Fruit fly (Drosophila melanogaster) ovary, adult (tissue): ENCODE data around the gene mei-41.

ENCODE experiments used
- CG17801 ChIP-seq: fragments of 200-800 bp; optimal IDR thresholded peaks from 2 replicates; lab custom pipeline; 2019; ENCODE audit warnings: missing biosample characterization, mild to moderate bottlenecking, missing genetic modification characterization, moderate library complexity; ENCODE audit not compliant: partially characterized antibody

mei-41 gene

DNA sequence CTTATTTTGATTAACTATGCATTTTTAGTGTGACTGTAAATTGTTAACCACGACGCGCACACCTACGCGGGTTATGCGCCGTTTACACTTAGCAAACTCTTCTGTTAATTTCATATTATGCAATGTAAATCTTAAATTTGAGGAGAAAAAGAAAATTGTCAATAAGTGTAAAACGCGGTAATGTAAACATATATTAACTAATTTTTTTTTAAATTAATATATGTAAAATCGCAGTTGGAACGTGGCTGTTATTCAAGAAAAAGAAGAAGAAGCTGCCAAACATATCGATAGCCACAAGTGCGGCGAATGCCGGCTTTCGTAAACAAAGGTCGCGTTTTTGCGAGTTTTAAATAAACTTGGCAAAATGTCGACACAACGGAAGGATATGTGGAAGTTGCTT lies at the start of gene mei-41, which contains the start of gene TH1:
Gene mei-41 (plus strand): TSS at position 302 of the 400 bp plus-strand sequence.
Gene TH1 (minus strand): TSS at position 42 of the 400 bp plus-strand sequence.
- TF ChIP-seq CG17801, result peak; percentile 84

DNA sequence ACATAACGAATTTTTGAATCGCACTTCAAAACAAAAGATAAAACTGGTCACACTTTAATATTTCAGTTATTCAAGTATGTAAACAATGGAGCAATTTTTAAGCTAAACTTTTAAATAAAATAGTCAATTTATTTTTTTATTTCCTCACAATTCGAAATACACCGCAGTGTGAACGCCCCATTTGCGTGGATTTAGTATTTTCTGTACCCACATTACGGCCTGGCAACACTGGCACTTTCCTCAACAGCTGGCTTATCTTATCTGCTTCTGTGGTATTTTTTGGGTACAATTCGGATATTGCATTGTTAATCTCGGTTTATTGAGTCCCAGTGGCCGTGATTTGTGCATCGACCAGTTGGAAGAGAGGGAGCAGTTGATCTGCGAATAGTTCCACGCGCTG lies 41.4 kb upstream of the mei-41 start, which contains the start of gene sl:
Gene sl (plus strand): TSS at position 254 of the 400 bp plus-strand sequence.
- TF ChIP-seq CG17801, result no peak

DNA sequence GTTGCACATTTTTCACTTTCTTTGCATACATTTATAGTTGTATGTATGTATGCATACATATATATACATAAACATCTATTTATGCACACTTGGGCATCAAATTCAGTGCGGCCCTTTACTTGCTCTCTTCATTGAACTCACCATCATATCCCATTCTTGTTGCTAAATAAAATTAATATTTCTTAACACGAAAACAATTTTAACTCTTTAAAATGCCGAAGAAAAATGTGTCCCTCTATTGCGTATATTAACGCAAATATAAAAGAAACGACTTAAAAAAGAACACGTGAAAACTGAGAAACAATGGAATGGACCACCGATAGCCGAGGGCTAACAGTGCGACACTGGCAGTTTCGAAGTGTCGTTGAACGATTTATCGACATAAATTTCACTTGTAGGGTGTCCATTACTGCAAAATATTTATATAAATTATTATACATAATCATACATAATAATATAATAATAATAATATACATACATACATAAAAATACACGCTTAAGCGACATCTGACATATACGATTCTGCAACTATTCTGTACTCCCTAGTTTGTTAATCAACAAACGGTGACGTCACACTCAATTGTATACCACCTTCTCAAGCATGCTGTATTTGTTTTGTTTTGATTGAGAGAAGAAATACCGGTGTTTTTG lies 32.7 kb upstream of the mei-41 start, which contains the start of the genes U2af50 and PIG-Q:
Gene U2af50 (minus strand): TSS at position 370 of the 651 bp plus-strand sequence.
Gene PIG-Q (plus strand): TSS at position 474 of the 651 bp plus-strand sequence.
- TF ChIP-seq CG17801, result peak; percentile 94

DNA sequence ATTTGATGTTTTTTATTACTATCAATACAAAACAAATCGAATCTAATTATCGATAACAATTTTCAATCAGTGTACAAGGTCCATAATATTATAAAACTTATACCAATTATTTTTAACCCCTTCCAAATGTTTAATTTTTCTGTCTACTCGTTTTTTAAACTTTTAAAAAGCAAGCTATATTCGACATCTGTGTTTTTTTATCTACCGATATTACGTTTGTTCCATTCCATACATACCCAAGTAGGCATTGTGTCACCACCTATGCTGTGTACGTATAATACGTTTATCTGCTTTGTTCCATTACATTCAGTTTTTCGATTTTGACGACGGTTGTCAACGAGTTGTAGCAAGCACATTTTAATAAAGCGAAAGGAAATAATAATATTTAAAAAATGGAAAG lies 30.2 kb upstream of the mei-41 start, which contains the start of gene nonA:
Gene nonA (plus strand): TSS at position 264 of the 400 bp plus-strand sequence.
- no peak for TF ChIP-seq CG17801

DNA sequence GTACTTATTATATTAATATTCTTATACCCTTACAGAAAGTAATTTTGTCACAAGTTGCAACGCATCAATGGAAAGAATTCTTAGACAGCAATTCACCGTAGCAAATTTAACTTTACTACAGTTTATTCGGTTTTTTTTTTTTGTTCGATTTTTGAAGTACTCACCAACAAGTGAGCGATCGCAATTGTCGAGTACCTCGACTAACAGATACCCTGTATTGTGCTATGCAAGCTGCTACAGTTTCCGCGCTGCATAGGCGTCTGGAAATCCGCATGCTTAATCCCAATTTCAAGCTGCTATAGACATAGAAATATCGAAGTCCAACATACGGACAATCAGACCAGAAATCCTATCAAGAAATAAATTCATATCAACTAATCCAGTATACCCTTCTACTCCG lies 22.9 kb upstream of the mei-41 start:
- TF ChIP-seq CG17801, result no peak

DNA sequence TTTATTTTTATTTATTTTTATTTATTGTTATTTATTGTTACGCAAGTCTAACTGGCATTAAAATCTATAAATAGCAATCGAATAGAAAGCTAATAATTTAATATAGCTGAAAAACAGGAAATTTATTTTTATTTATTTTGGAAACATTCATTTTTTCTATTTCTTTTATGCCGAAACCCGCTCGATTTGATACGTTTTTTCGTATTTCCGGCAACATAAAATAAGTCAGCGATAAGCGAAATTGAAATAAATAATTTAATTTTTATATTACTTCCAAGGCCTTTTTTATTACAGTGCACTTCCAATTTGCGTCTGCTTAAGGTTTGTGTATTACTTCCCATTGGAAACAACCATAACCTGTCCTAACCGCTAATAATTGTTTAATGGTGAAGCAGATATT lies 19.6 kb upstream of the mei-41 start:
- no peak for TF ChIP-seq CG17801

DNA sequence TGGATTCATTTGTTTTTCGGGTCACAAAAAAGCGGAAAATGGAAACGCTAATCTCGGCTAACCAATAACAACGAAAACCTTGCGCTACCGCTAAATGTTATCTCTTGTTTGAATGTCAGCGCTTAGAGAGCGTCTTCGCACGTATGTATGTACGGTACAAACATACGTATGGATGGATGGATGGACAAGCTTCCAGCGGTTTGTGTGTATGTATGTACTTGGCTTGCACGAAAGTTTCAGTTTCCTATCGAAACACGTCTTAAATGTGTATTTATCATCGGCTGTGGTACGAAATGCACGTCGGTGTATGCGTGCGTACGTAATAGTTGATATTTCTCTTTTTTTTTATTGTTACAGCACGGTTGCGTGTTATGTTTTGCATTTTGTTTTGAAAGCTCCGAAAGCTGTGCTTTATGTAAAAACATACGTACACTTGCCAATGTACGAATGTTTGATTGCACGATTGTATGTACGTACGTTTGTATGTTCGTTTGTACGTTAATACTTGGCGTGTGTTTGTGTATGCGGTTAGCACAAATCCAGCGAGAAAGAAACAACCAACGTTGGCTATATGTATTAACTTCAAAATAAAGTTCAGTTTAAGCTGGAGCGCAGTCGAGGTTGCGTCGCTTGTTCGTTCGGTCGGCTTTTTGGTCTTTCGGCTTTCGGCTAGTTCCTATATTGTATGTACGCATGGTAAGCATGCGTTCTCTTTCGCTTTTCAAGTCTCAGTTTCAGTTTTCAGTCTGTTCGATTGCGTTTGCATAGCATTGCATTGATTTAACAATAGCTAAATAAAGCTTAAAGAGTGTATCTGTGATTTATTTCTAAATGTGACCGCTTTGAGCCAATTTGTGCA lies 18.8 kb upstream of the mei-41 start, which contains the start of gene Fur2:
Gene Fur2 (plus strand): TSS at position 595 of the 859 bp plus-strand sequence.
- TF ChIP-seq CG17801, result peak; percentile 64

DNA sequence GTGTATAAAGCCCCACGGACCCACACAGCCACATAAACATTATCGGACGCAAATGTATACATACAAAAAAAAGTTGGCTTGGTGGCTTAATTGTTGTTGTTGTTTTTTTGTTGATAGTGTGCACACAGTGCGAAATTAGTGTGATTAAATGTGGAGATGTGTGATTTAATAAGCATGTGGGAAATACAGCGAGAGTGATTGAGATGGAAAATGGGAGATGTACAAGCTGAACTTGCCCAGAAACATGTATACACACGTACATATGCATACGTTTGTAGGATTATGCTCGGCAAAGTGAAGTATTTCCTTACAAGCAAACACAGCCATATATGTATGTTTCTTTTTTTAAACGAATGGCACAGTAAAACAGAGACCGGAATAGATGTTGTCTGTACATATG lies 18.0 kb upstream of the mei-41 start:
- no peak for TF ChIP-seq CG17801

DNA sequence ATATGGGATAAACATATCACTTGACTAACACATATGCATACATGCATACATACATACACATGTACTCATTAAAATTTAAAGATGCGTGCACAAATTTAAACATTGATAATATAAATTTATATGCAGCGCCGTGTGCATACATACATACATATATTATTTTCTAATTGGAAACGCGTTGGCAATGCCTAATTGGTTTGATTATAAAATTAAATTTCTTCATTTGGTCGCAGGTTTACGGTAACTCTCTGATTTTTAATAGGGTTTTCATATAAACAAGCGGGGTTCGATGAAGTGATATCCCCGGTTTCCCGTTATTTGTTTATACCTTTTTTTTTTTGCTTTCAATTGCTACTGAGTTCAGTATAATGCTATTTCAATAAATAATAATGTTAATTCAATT lies 17.4 kb upstream of the mei-41 start:
- no peak for TF ChIP-seq CG17801

DNA sequence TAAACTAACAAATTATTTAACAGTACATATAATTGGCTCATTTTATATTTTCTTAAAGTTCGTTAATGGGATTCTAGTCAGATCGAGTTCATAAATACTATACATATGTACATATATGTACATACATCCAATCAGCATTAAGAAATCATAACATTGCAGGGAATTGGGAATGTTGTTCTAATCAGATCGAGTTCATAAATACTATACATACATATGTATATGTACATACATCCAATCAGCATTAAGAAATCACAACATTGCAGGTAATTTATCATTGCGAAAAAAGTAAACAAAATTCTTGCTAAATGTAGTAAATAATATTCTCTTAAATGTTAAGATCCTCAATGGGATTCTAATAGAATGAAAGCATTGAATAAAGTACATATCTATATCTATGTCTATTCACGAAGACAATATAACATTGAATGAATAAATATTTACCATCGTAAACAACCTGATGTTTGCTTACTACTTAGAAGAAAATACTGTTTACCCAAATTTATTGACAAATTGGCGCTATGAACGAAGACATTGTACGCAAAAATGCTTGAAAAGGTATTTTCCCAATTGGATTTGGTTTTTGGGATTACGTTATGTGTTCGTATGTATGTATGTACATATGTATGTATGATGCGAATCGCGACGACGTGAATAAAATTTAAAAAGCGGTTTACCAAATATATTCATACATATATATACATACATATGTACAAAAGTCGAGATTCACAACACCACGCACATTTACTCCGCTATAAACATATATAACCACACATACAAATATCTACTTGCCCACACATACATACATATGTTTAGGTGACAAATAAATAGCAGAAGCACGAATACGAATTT lies 7.6 kb upstream of the mei-41 start:
- TF ChIP-seq CG17801, result no peak

DNA sequence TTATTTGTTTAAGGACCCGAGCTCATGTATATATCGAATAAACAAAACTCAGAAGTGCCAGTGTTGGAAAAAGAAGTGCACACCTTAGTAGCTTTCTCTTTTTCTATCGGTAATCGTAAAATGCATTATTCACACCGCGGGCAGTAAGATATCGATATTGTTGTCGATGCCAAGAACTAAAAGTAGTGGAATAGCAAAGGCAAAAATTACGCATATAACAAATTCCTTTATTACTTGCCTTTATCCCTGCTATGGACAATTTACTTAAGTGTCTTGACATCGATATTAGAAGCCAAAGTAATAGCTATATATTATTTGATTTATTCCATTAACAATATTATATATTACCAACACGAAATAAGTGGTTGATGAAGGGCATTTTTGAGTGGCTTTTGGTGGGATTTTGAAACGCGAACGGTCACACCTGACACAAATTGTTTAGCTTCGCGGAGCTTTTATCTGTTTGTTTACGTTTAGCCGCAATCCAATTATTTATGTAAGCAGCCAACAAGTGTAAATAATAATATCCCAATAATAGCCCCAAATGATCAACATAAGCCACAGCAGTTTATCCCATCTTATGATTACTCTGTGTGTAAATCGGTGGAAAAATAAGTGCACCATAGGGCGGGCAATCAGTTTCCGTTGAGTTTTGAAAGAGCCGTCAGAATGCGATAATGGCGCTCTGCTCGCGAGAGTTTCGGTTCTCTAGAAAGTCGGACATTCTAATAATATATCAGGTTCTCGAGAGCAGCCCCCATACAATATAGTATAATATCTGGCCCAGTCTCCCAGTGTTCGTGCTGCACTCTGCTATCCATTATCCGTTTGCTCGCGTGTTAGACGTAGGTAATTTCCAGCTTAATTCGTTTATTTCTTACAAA lies 6.4 kb upstream of the mei-41 start, which contains the start of the genes CG9992 and CG4239:
Gene CG9992 (minus strand): TSS at position 66 of the 884 bp plus-strand sequence.
Gene CG4239 (plus strand): TSS at position 436 of the 884 bp plus-strand sequence.
- peak; percentile 7 for TF ChIP-seq CG17801

DNA sequence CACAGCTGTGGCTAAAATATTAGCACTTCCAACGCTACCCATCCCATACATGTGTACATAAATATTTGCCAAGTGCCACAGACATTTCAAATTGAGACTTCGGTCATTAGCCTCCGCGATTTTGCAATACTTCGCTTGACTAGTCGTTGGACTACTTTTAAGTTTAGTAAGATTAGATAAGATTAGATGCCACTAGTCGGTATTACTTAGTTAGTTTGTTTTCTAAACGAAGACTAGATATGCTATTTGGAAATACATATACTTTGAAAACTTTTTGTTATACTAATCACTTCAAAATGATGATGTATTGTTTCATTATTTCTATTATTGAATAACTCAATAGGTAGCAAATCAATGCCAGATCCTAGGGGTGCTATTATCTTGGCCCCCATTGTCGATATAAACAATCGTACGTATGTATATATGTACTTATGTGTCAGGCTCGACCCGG lies 5.5 kb upstream of the mei-41 start:
- TF ChIP-seq CG17801, result peak; percentile 4

DNA sequence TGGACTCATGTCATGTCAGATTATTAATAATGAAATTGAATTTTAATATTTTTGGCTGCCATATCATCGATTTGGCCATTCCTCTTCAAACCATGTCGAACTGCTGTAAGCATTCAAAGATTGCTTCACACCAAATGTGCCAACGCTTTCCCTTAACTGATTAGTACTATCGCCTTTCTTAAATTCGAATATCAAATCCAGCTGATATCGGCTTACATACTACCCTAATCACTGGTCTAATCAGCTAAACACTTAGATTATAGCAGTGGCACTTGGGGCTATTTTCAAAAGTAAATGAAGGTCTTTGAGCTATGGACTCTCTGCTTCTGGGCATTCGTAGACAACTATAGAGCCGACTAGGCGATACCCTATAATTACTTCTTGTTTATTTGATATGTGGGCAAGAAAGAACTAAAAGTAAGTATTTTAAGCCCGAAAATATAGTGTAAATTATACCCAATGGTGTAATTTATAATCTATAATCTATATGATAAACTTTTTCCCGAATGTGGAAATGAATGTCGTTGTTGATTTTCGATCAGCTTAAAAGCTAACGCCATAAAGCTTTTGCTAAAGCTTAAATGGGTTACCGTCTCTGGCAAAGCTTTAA lies 12.4 kb downstream of the mei-41 start:
- TF ChIP-seq CG17801, result peak; percentile 74

DNA sequence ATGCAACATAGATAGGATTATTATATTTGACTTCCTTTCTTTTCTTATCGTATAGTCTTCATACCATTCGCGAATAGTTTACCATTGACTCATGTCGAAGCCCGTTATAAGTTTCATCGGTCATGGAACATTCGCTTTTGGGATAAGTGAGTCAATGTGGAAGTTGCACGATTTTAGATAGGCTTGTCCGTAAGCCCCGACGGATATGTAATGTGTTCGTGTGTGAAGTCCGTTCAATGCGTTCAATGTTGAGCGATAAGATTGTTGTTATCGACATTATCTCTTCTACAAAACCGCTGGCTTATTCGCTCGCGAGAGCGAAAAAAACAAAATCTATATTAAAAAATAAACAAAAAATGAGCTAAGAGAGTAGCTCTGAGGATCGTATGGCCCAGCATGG lies 13.3 kb downstream of the mei-41 start, which contains the start of gene CG9981:
Gene CG9981 (minus strand): TSS at position 320 of the 400 bp plus-strand sequence.
- TF ChIP-seq CG17801, result no peak
